Worm (Caenorhabditis elegans) whole organism, early embryonic: ENCODE results near the gene F25F2.1.

ENCODE experiments used
- B0310.2 ChIP-seq: sonication (generic microtip); optimal IDR thresholded peaks from 2 replicates; lab custom pipeline; 2016; ENCODE audit warnings: mild to moderate bottlenecking, missing genetic modification characterization, missing compliant biosample characterization
- F13C5.2 ChIP-seq: sonication (generic microtip); optimal IDR thresholded peaks from 2 replicates; lab custom pipeline; 2017; ENCODE audit warnings: mild to moderate bottlenecking, missing genetic modification characterization, inconsistent platforms, missing compliant biosample characterization
- aly-1 ChIP-seq: sonication (generic microtip); optimal IDR thresholded peaks from 2 replicates; lab custom pipeline; 2016; ENCODE audit warnings: missing genetic modification characterization, missing compliant biosample characterization
- ama-1 ChIP-seq: fragments of 150-350 bp; optimal IDR thresholded peaks from 2 replicates; lab custom pipeline; 2014
- ceh-13 ChIP-seq: fragments of 200-800 bp; sonication (Bioruptor generic); optimal IDR thresholded peaks from 2 replicates; lab custom pipeline; 2018; ENCODE audit warnings: mild to moderate bottlenecking, missing genetic modification characterization, missing compliant biosample characterization
- ets-7 ChIP-seq: sonication (generic microtip); optimal IDR thresholded peaks from 2 replicates; lab custom pipeline; 2016; ENCODE audit warnings: missing genotype, missing genetic modification characterization, missing compliant biosample characterization
- flt-1 ChIP-seq: fragments of 200-800 bp; sonication (Bioruptor generic); IDR thresholded peaks from 2 replicates; pipeline ENCODE4 v1.3.6; 2022; ENCODE audit warnings: missing genetic modification characterization, missing compliant biosample characterization
- hmg-4 ChIP-seq: fragments of 200-800 bp; sonication (Bioruptor generic); optimal IDR thresholded peaks from 2 replicates; lab custom pipeline; 2018; ENCODE audit warnings: mild to moderate bottlenecking, missing genetic modification characterization, missing compliant biosample characterization
- hnd-1 ChIP-seq: sonication (generic microtip); optimal IDR thresholded peaks from 2 replicates; lab custom pipeline; 2016; ENCODE audit warnings: missing genetic modification characterization, missing compliant biosample characterization
- pes-1 ChIP-seq: fragments of 200-800 bp; sonication (Bioruptor generic); IDR thresholded peaks from 2 replicates; pipeline ENCODE4 v1.3.6; 2022; ENCODE audit warnings: missing genetic modification reagents, missing genetic modification characterization, missing compliant biosample characterization
- scrt-1 ChIP-seq: fragments of 200-800 bp; sonication (Bioruptor generic); IDR thresholded peaks from 2 replicates; pipeline ENCODE4 v1.3.6; 2022; ENCODE audit warnings: missing genetic modification characterization, missing compliant biosample characterization
- sea-1 ChIP-seq: fragments of 200-800 bp; sonication (Bioruptor generic); conservative IDR thresholded peaks from 2 replicates; pipeline ENCODE4 v1.3.6; 2022; ENCODE audit warnings: missing genetic modification characterization, missing compliant biosample characterization
- tbx-11 ChIP-seq: fragments of 200-800 bp; sonication (Bioruptor generic); IDR thresholded peaks from 2 replicates; pipeline ENCODE4 v1.3.6; 2022; ENCODE audit warnings: missing genetic modification characterization, missing compliant biosample characterization
- tbx-37 ChIP-seq: fragments of 200-800 bp; sonication (Bioruptor generic); conservative IDR thresholded peaks from 2 replicates; pipeline ENCODE4 v1.3.6; 2022; ENCODE audit warnings: missing genetic modification reagents, missing genetic modification characterization, missing compliant biosample characterization

ce11 chrIII:4494541-4495010, 14.1 kb upstream of the F25F2.1 start:
- TF ChIP-seq flt-1 (GFP tag; lab: Robert Waterston, UW) (no peak), F13C5.2 (tag; lab: Kevin White, UChicago) (no peak), scrt-1 (GFP tag; lab: Robert Waterston, UW) (no peak), B0310.2 (tag; lab: Kevin White, UChicago) (no peak), aly-1 (tag; lab: Kevin White, UChicago) (no peak), ama-1 (lab: Kevin White, UChicago) (no peak), hnd-1 (no peak), ets-7 (tag; lab: Kevin White, UChicago) (no peak), hmg-4 (GFP tag; lab: Kevin White, UChicago) (no peak), sea-1 (no peak), ceh-13 (GFP tag; lab: Kevin White, UChicago) (no peak), pes-1 (GFP tag; lab: Robert Waterston, UW) (no peak), tbx-11 (GFP tag; lab: Robert Waterston, UW) (no peak), tbx-37 (GFP tag; lab: Robert Waterston, UW) (no peak)
